Worm (Caenorhabditis elegans) whole organism, young adult: ENCODE data around the gene Y38C1AA.19.
"Not testable (repeated sequence)": the region's sequence is repeated elsewhere in the genome, so short reads cannot be mapped to it uniquely, and the experiment has no call there.

Source experiments
- K12H6.12 ChIP-seq: fragments of 200-800 bp; sonication (Bioruptor generic); optimal IDR thresholded peaks from 2 replicates; lab custom pipeline; 2018; ENCODE audit warnings: mild to moderate bottlenecking, missing genetic modification characterization, missing compliant biosample characterization
- bed-1 ChIP-seq: fragments of 200-800 bp; sonication (Bioruptor generic); IDR thresholded peaks from 2 replicates; pipeline ENCODE4 v1.3.6; 2022; ENCODE audit warnings: missing genetic modification reagents, missing genetic modification characterization, missing compliant biosample characterization
- fkh-3 ChIP-seq: sonication (generic microtip); optimal IDR thresholded peaks from 2 replicates; lab custom pipeline; 2016; ENCODE audit warnings: mild to moderate bottlenecking, missing genetic modification characterization, missing compliant biosample characterization

- TF ChIP-seq fkh-3 (tag; lab: Kevin White, UChicago); K12H6.12 (tag; lab: Kevin White, UChicago); bed-1 (GFP tag; lab: Robert Waterston, UW): not testable (repeated sequence)
These were observed 36.9 kb upstream of the Y38C1AA.19 start for ce11 chrIV:122877-123657.
